Worm (Caenorhabditis elegans) whole organism, L4 larva: Measurements from ENCODE around the gene F23F1.4.

ENCODE experiments used
- D1046.2 ChIP-seq: fragments of 200-800 bp; sonication (Bioruptor generic); IDR thresholded peaks from 2 replicates; pipeline ENCODE4 v1.3.6; 2022; ENCODE audit warnings: missing genetic modification characterization, missing compliant biosample characterization
- F10B5.3 ChIP-seq: sonication (generic microtip); optimal IDR thresholded peaks from 2 replicates; lab custom pipeline; 2016; ENCODE audit warnings: mild to moderate bottlenecking, missing genetic modification characterization, missing compliant biosample characterization
- T26A8.4 ChIP-seq: fragments of 200-800 bp; sonication (Bioruptor generic); IDR thresholded peaks from 2 replicates; pipeline ENCODE4 v1.3.6; 2022; ENCODE audit warnings: missing genetic modification characterization, missing compliant biosample characterization
- Y105C5A.15 ChIP-seq: fragments of 200-800 bp; sonication (Bioruptor generic); IDR thresholded peaks from 2 replicates; pipeline ENCODE4 v1.3.6; 2022; ENCODE audit warnings: missing genetic modification characterization, missing compliant biosample characterization
- Y48G9A.11 ChIP-seq: fragments of 200-800 bp; sonication (Bioruptor generic); IDR thresholded peaks from 2 replicates; pipeline ENCODE4 v1.3.6; 2022; ENCODE audit warnings: missing genetic modification reagents, missing genetic modification characterization, missing compliant biosample characterization
- Y5F2A.4 ChIP-seq: fragments of 200-800 bp; sonication (Bioruptor generic); optimal IDR thresholded peaks from 2 replicates; lab custom pipeline; 2018; ENCODE audit warnings: mild to moderate bottlenecking, missing genetic modification characterization, missing compliant biosample characterization
- ZK546.5 ChIP-seq, 2 experiments: sonication (generic microtip); optimal IDR thresholded peaks; 2 replicates each; lab custom pipeline; 2017; ENCODE audit warnings: missing biosample characterization in 2 of 2, missing genetic modification characterization in 2 of 2
- aly-2 ChIP-seq: sonication (generic microtip); optimal IDR thresholded peaks from 2 replicates; lab custom pipeline; 2018; ENCODE audit warnings: missing biosample characterization, missing genetic modification characterization
- ceh-62 ChIP-seq: sonication (generic microtip); optimal IDR thresholded peaks from 2 replicates; lab custom pipeline; 2017; ENCODE audit warnings: missing biosample characterization, missing genetic modification characterization
- ces-1 ChIP-seq: fragments of 150-350 bp; sonication (generic microtip); optimal IDR thresholded peaks from 4 replicates; lab custom pipeline; 2014; ENCODE audit warnings: missing biosample characterization, missing genetic modification reagents, missing genetic modification characterization
- cey-2 ChIP-seq: sonication (generic microtip); optimal IDR thresholded peaks from 3 replicates; lab custom pipeline; 2017; ENCODE audit warnings: missing genetic modification characterization, mild to moderate bottlenecking, missing compliant biosample characterization, antibody characterized with exemption, borderline replicate concordance; ENCODE audit not compliant: insufficient read depth
- daf-16 ChIP-seq, 3 experiments: sonication (generic microtip); optimal IDR thresholded peaks; 2 replicates each; lab custom pipeline; 2016 to 2017; ENCODE audit warnings: missing genetic modification characterization in 3 of 3, missing genetic modification reagents in 3 of 3, mild to moderate bottlenecking in 2 of 3, missing compliant biosample characterization in 2 of 3, missing biosample characterization in 1 of 3, moderate library complexity in 1 of 3
- daf-8 ChIP-seq: fragments of 200-800 bp; sonication (Bioruptor generic); IDR thresholded peaks from 2 replicates; pipeline ENCODE4 v1.3.6; 2022; ENCODE audit warnings: missing genetic modification characterization, missing compliant biosample characterization
- dmd-6 ChIP-seq: fragments of 200-800 bp; sonication (Bioruptor generic); IDR thresholded peaks from 2 replicates; pipeline ENCODE4 v1.3.6; 2022; ENCODE audit warnings: missing genetic modification reagents, missing genetic modification characterization, missing compliant biosample characterization
- dmd-8 ChIP-seq: fragments of 200-800 bp; sonication (Bioruptor generic); IDR thresholded peaks from 2 replicates; pipeline ENCODE4 v1.3.6; 2022; ENCODE audit warnings: missing genetic modification characterization, missing compliant biosample characterization
- dpl-1 ChIP-seq: fragments of 150-350 bp; optimal IDR thresholded peaks from 2 replicates; lab custom pipeline; 2014; ENCODE audit warnings: missing biosample characterization, missing genetic modification reagents, missing genetic modification characterization
- duxl-1 ChIP-seq: sonication (generic microtip); optimal IDR thresholded peaks from 2 replicates; lab custom pipeline; 2016; ENCODE audit warnings: mild to moderate bottlenecking, missing genetic modification characterization, moderate library complexity, missing compliant biosample characterization; ENCODE audit not compliant: poor library complexity
- fkh-10 ChIP-seq: fragments of 150-350 bp; optimal IDR thresholded peaks from 2 replicates; lab custom pipeline; 2014; ENCODE audit warnings: missing biosample characterization, missing genetic modification reagents, missing genetic modification characterization
- fos-1 ChIP-seq: fragments of 150-350 bp; optimal IDR thresholded peaks from 2 replicates; lab custom pipeline; 2014; ENCODE audit warnings: missing biosample characterization, missing genetic modification characterization
- hif-1 ChIP-seq, 2 experiments: sonication (generic microtip); optimal IDR thresholded peaks; 2 replicates each; lab custom pipeline; 2016 to 2017; ENCODE audit warnings: missing compliant biosample characterization in 2 of 2, missing genetic modification characterization in 2 of 2, missing genetic modification reagents in 2 of 2, missing genotype in 2 of 2, mild to moderate bottlenecking in 1 of 2
- lin-1 ChIP-seq: fragments of 200-800 bp; sonication (Bioruptor generic); IDR thresholded peaks from 2 replicates; pipeline ENCODE4 v1.3.6; 2022; ENCODE audit warnings: missing genetic modification reagents, missing genetic modification characterization, missing compliant biosample characterization
- lin-15B ChIP-seq: fragments of 150-350 bp; sonication (generic microtip); optimal IDR thresholded peaks from 3 replicates; lab custom pipeline; 2014; ENCODE audit warnings: missing biosample characterization, missing genetic modification characterization
- lin-29 ChIP-seq: fragments of 200-800 bp; sonication (Bioruptor generic); IDR thresholded peaks from 2 replicates; pipeline ENCODE4 v1.3.6; 2022; ENCODE audit warnings: missing genetic modification reagents, missing genetic modification characterization, missing compliant biosample characterization
- mdl-1 ChIP-seq, 2 experiments: fragments of 150-350 bp in 1 of 2; sonication (generic microtip) in 1 of 2; optimal IDR thresholded peaks; 2 replicates each; lab custom pipeline; 2014 to 2017; ENCODE audit warnings: missing biosample characterization in 2 of 2, missing genetic modification characterization in 2 of 2
- mdt-29 ChIP-seq: fragments of 200-800 bp; sonication (Bioruptor generic); IDR thresholded peaks from 2 replicates; pipeline ENCODE4 v1.3.6; 2022; ENCODE audit warnings: missing genetic modification reagents, missing genetic modification characterization, missing compliant biosample characterization
- mep-1 ChIP-seq: fragments of 150-350 bp; sonication (generic microtip); optimal IDR thresholded peaks from 3 replicates; lab custom pipeline; 2014; ENCODE audit warnings: missing biosample characterization, missing genetic modification characterization
- mes-2 ChIP-seq: sonication (generic microtip); optimal IDR thresholded peaks from 2 replicates; lab custom pipeline; 2016; ENCODE audit warnings: missing genotype, mild to moderate bottlenecking, missing genetic modification characterization, missing compliant biosample characterization; ENCODE audit not compliant: poor library complexity, severe bottlenecking
- nhr-10 ChIP-seq: fragments of 150-350 bp; optimal IDR thresholded peaks from 2 replicates; lab custom pipeline; 2014; ENCODE audit warnings: missing biosample characterization, missing genetic modification characterization
- nhr-102 ChIP-seq: sonication (generic microtip); optimal IDR thresholded peaks from 2 replicates; lab custom pipeline; 2016; ENCODE audit warnings: mild to moderate bottlenecking, missing genetic modification characterization, moderate library complexity, missing compliant biosample characterization
- nhr-28 ChIP-seq: fragments of 150-350 bp; optimal IDR thresholded peaks from 2 replicates; lab custom pipeline; 2014; ENCODE audit warnings: missing biosample characterization, missing genetic modification characterization
- nhr-48 ChIP-seq: sonication (generic microtip); optimal IDR thresholded peaks from 2 replicates; lab custom pipeline; 2016; ENCODE audit warnings: mild to moderate bottlenecking, missing genetic modification characterization, missing compliant biosample characterization
- nhr-6 ChIP-seq: fragments of 150-350 bp; optimal IDR thresholded peaks from 2 replicates; lab custom pipeline; 2014; ENCODE audit warnings: missing biosample characterization, missing genetic modification characterization
- nhr-76 ChIP-seq: fragments of 150-350 bp; optimal IDR thresholded peaks from 2 replicates; lab custom pipeline; 2014; ENCODE audit warnings: missing biosample characterization, missing genetic modification characterization
- pha-4 ChIP-seq, 2 experiments: fragments of 150-350 bp in 1 of 2; fragments of 200-800 bp in 1 of 2; sonication (Bioruptor generic) in 1 of 2; IDR thresholded peaks in 1 of 2; optimal IDR thresholded peaks in 1 of 2; 2 replicates each; pipeline versions ENCODE4 v1.3.6 to Lab custom; 2014 to 2022; ENCODE audit warnings: missing genetic modification characterization in 2 of 2, missing genetic modification reagents in 2 of 2, missing biosample characterization in 1 of 2, missing compliant biosample characterization in 1 of 2
- php-3 ChIP-seq: fragments of 200-800 bp; sonication (Bioruptor generic); IDR thresholded peaks from 2 replicates; pipeline ENCODE4 v1.3.6; 2022; ENCODE audit warnings: missing genetic modification reagents, missing genetic modification characterization, missing compliant biosample characterization
- pqm-1 ChIP-seq: sonication (generic microtip); optimal IDR thresholded peaks from 2 replicates; lab custom pipeline; 2017; ENCODE audit warnings: missing biosample characterization, missing genetic modification characterization
- rbr-2 ChIP-seq: sonication (generic microtip); optimal IDR thresholded peaks from 2 replicates; lab custom pipeline; 2016; ENCODE audit warnings: missing genotype, missing genetic modification characterization, missing compliant biosample characterization
- sdz-12 ChIP-seq: fragments of 200-800 bp; sonication (Bioruptor generic); optimal IDR thresholded peaks from 2 replicates; lab custom pipeline; 2018; ENCODE audit warnings: mild to moderate bottlenecking, missing genetic modification characterization, missing compliant biosample characterization
- set-16 ChIP-seq: fragments of 200-800 bp; sonication (Bioruptor generic); IDR thresholded peaks from 2 replicates; pipeline ENCODE4 v1.3.6; 2022; ENCODE audit warnings: missing genetic modification reagents, missing genetic modification characterization, missing compliant biosample characterization
- skn-1 ChIP-seq: fragments of 150-350 bp; optimal IDR thresholded peaks from 2 replicates; lab custom pipeline; 2014; ENCODE audit warnings: missing biosample characterization, missing genetic modification characterization
- spr-1 ChIP-seq: sonication (generic microtip); optimal IDR thresholded peaks from 2 replicates; lab custom pipeline; 2016; ENCODE audit warnings: mild to moderate bottlenecking, missing genetic modification characterization, missing compliant biosample characterization
- spr-3 ChIP-seq: fragments of 200-800 bp; sonication (Bioruptor generic); optimal IDR thresholded peaks from 2 replicates; lab custom pipeline; 2018; ENCODE audit warnings: mild to moderate bottlenecking, missing genetic modification characterization, missing compliant biosample characterization
- tag-97 ChIP-seq: fragments of 200-800 bp; sonication (Bioruptor generic); IDR thresholded peaks from 2 replicates; pipeline ENCODE4 v1.3.6; 2022; ENCODE audit warnings: missing genetic modification characterization, missing compliant biosample characterization
- unc-62 ChIP-seq, 3 experiments: fragments of 150-350 bp in 1 of 3; sonication (generic microtip); optimal IDR thresholded peaks in 2 of 3; peaks in 1 of 3; 1 replicate in 1 of 3; 2 replicates in 2 of 3; lab custom pipeline; 2014 to 2017; ENCODE audit warnings: missing biosample characterization in 3 of 3, missing genetic modification characterization in 3 of 3, missing genetic modification reagents in 3 of 3, missing genotype in 1 of 3
- vab-7 ChIP-seq: fragments of 200-800 bp; sonication (Bioruptor generic); IDR thresholded peaks from 2 replicates; pipeline ENCODE4 v1.3.6; 2022; ENCODE audit warnings: missing genetic modification reagents, missing genetic modification characterization, missing compliant biosample characterization
- zag-1 ChIP-seq: fragments of 150-350 bp; optimal IDR thresholded peaks from 2 replicates; lab custom pipeline; 2014; ENCODE audit warnings: missing biosample characterization, missing genetic modification characterization
- zip-11 ChIP-seq: fragments of 200-800 bp; sonication (Bioruptor generic); IDR thresholded peaks from 2 replicates; pipeline ENCODE4 v1.3.6; 2022; ENCODE audit warnings: missing genetic modification characterization, missing compliant biosample characterization
- zip-2 ChIP-seq: fragments of 150-350 bp; optimal IDR thresholded peaks from 2 replicates; lab custom pipeline; 2014; ENCODE audit warnings: missing biosample characterization, missing genetic modification characterization

Gene F23F1.4

ce11 chrII:67663-68062, 39.4 kb upstream of the F23F1.4 start:
- peak; percentile 79 for TF ChIP-seq pqm-1 (tag; lab: Kevin White, UChicago)
- TF ChIP-seq unc-62 (GFP tag; optimal IDR thresholded peaks at IDR 0.05 in 1 of 2; lab: Kevin White, UChicago): peak in 1 of 2 experiments; percentile 86
- TF ChIP-seq unc-62 (tag; optimal IDR thresholded peaks at IDR 0.05; lab: Kevin White, UChicago): no peak
- TF ChIP-seq nhr-28 (tag; lab: Kevin White, UChicago): peak; percentile 65
- TF ChIP-seq fos-1: no peak
- no peak for TF ChIP-seq php-3
- no peak for TF ChIP-seq zip-11 (GFP tag; lab: Robert Waterston, UW)
- TF ChIP-seq, all 104 proteins: peak for 3

- no peak for TF ChIP-seq daf-8
- TF ChIP-seq spr-3: no peak
- peak; percentile 45 for TF ChIP-seq spr-1 (tag; lab: Kevin White, UChicago)
- no peak for TF ChIP-seq vab-7 (GFP tag; lab: Robert Waterston, UW)
- TF ChIP-seq mes-2 (tag; lab: Kevin White, UChicago): no peak
- no peak for TF ChIP-seq php-3
- no peak for TF ChIP-seq nhr-76
- TF ChIP-seq set-16 (GFP tag; lab: Robert Waterston, UW): no peak
- TF ChIP-seq skn-1: no peak
- TF ChIP-seq Y5F2A.4: no peak
- TF ChIP-seq pqm-1 (tag; lab: Kevin White, UChicago): no peak
- TF ChIP-seq dmd-6 (GFP tag; lab: Robert Waterston, UW): no peak
- no peak for TF ChIP-seq ces-1 (GFP tag; lab: Kevin White, UChicago)
- no peak for TF ChIP-seq D1046.2
- no peak for TF ChIP-seq mdt-29 (GFP tag; lab: Robert Waterston, UW)
- TF ChIP-seq aly-2: no peak
- TF ChIP-seq nhr-102 (tag; lab: Kevin White, UChicago): no peak
- no peak for TF ChIP-seq lin-15B (tag; lab: Kevin White, UChicago)
- peak; percentile 51 for TF ChIP-seq nhr-28 (tag; lab: Kevin White, UChicago)
- TF ChIP-seq nhr-10 (tag; lab: Kevin White, UChicago): no peak
- TF ChIP-seq lin-1: no peak
- no peak for TF ChIP-seq zip-2 (tag; lab: Kevin White, UChicago)
- no peak for TF ChIP-seq zag-1 (tag; lab: Kevin White, UChicago)
- TF ChIP-seq Y48G9A.11 (GFP tag; lab: Robert Waterston, UW): no peak
- TF ChIP-seq mep-1 (tag; lab: Kevin White, UChicago): peak; percentile 38
- no peak for TF ChIP-seq duxl-1 (tag; lab: Kevin White, UChicago)
- TF ChIP-seq pha-4 (GFP tag; IDR thresholded peaks at IDR 0.05; lab: Robert Waterston, UW): no peak
- TF ChIP-seq pha-4 (tag; optimal IDR thresholded peaks at IDR 0.05; lab: Kevin White, UChicago): no peak
- TF ChIP-seq dmd-8 (GFP tag; lab: Robert Waterston, UW): no peak
- no peak; the same call in 1 of the 2 replicates for TF ChIP-seq T26A8.4 (GFP tag; lab: Robert Waterston, UW)
- no peak for TF ChIP-seq hif-1 (tag; optimal IDR thresholded peaks at IDR 0.05; lab: Kevin White, UChicago)
- TF ChIP-seq lin-29 (GFP tag; lab: Robert Waterston, UW): no peak
- TF ChIP-seq tag-97 (GFP tag; lab: Robert Waterston, UW): no peak
- TF ChIP-seq nhr-6 (tag; lab: Kevin White, UChicago): peak; percentile 17
- TF ChIP-seq fkh-10 (GFP tag; lab: Kevin White, UChicago): no peak
- TF ChIP-seq F10B5.3: no peak
- peak; percentile 44 for TF ChIP-seq nhr-48 (tag; lab: Kevin White, UChicago)
- TF ChIP-seq sdz-12 (GFP tag; lab: Kevin White, UChicago): no peak
- no peak for TF ChIP-seq Y105C5A.15
- TF ChIP-seq dpl-1 (GFP tag; lab: Kevin White, UChicago): no peak
- peak; percentile 27 to 84 for TF ChIP-seq mdl-1 (tag; optimal IDR thresholded peaks at IDR 0.05; lab: Kevin White, UChicago)
- TF ChIP-seq rbr-2 (tag; lab: Kevin White, UChicago): peak; percentile 28
- TF ChIP-seq daf-16 (GFP tag; optimal IDR thresholded peaks at IDR 0.05; lab: Kevin White, UChicago): no peak
- peak; percentile 19 for TF ChIP-seq daf-16 (tag; optimal IDR thresholded peaks at IDR 0.05; lab: Kevin White, UChicago)
- no peak for TF ChIP-seq ZK546.5 (tag; optimal IDR thresholded peaks at IDR 0.05; lab: Kevin White, UChicago)
- no peak for TF ChIP-seq cey-2 (tag; lab: Kevin White, UChicago)
- no peak for TF ChIP-seq ceh-62
Measured at ce11 chrII:66322-66721, 38.1 kb upstream of the F23F1.4 start.
